Fruit fly (Drosophila melanogaster): ENCODE measurements around the gene CG34269.

Gene CG34269

dm6 chr3L:539383-540088 lies 11.4 kb downstream of the CG34269 start:
- TF ChIP-seq Hr96 (GFP tag; optimal IDR thresholded peaks at IDR 0.05) (no peak), CG33017 (tag; optimal IDR thresholded peaks at IDR 0.05) (no peak), cic (GFP tag; optimal IDR thresholded peaks at IDR 0.05) (no peak), tj (GFP tag; optimal IDR thresholded peaks at IDR 0.05) (peak; percentile 91), ovo (GFP tag; optimal IDR thresholded peaks at IDR 0.05) (peak; percentile 91), Crg-1 (GFP tag; optimal IDR thresholded peaks at IDR 0.05) (no peak), Mnt (GFP tag; optimal IDR thresholded peaks at IDR 0.05) (no peak), CG5204 (GFP tag; optimal IDR thresholded peaks at IDR 0.05) (no peak), pad (GFP tag; optimal IDR thresholded peaks at IDR 0.05) (peak; percentile 98), cnc (optimal IDR thresholded peaks at IDR 0.05) (no peak), CG12768 (GFP tag; optimal IDR thresholded peaks at IDR 0.05) (peak; percentile 43), Clk (GFP tag; optimal IDR thresholded peaks at IDR 0.05) (no peak)

- TF ChIP-seq CG7101 (tag; optimal IDR thresholded peaks at IDR 0.05) (no peak), pad (GFP tag; optimal IDR thresholded peaks at IDR 0.05) (no peak), cic (GFP tag; optimal IDR thresholded peaks at IDR 0.05) (no peak), Mnt (GFP tag; optimal IDR thresholded peaks at IDR 0.05) (no peak), bab1 (GFP tag; optimal IDR thresholded peaks at IDR 0.05) (no peak), toe (GFP tag; optimal IDR thresholded peaks at IDR 0.05) (no peak), ovo (GFP tag; optimal IDR thresholded peaks at IDR 0.05) (no peak)
Measured at dm6 chr3L:540089-540407, 11.9 kb downstream of the CG34269 start.

- TF ChIP-seq bab1 (GFP tag; optimal IDR thresholded peaks at IDR 0.05) (peak; percentile 72), Clk (GFP tag; optimal IDR thresholded peaks at IDR 0.05) (no peak), Mnt (GFP tag; optimal IDR thresholded peaks at IDR 0.05) (peak; percentile 73), cnc (optimal IDR thresholded peaks at IDR 0.05) (no peak), CG1620 (GFP tag; optimal IDR thresholded peaks at IDR 0.05) (peak; percentile 46), CG14711 (tag; optimal IDR thresholded peaks at IDR 0.05) (peak; percentile 46), Crg-1 (GFP tag; optimal IDR thresholded peaks at IDR 0.05) (no peak), CG11617 (GFP tag; optimal IDR thresholded peaks at IDR 0.05) (peak; percentile 14), CG33017 (tag; optimal IDR thresholded peaks at IDR 0.05) (no peak), Hr96 (GFP tag; optimal IDR thresholded peaks at IDR 0.05) (peak; percentile 78), ovo (GFP tag; optimal IDR thresholded peaks at IDR 0.05) (peak; percentile 48), CG7101 (tag; optimal IDR thresholded peaks at IDR 0.05) (peak; percentile 54), CG12768 (GFP tag; optimal IDR thresholded peaks at IDR 0.05) (no peak), cic (GFP tag; optimal IDR thresholded peaks at IDR 0.05) (peak; percentile 35), CG5204 (GFP tag; optimal IDR thresholded peaks at IDR 0.05) (no peak), pad (GFP tag; optimal IDR thresholded peaks at IDR 0.05) (peak; percentile 4), toe (GFP tag; optimal IDR thresholded peaks at IDR 0.05) (no peak), kay (GFP tag; ENCODE audit: borderline replicate concordance) (no peak), tj (GFP tag; optimal IDR thresholded peaks at IDR 0.05) (peak; percentile 40), CG7045 (GFP tag; optimal IDR thresholded peaks at IDR 0.05) (peak; percentile 27)
Measured at dm6 chr3L:540432-540973, 12.4 kb downstream of the CG34269 start, which contains the start of the genes klar and BORCS6. Gene klar (minus strand): TSS chr3L:540614. Gene BORCS6 (plus strand): TSS chr3L:540851.

dm6 chr3L:542863-543635 lies 14.9 kb downstream of the CG34269 start, which contains the start of the genes Cypl and Hipk:
Gene Cypl (minus strand): TSS chr3L:542931.
Gene Hipk (plus strand): TSS chr3L:543060.
- peak; percentile 93 for TF ChIP-seq CG14711 (tag; optimal IDR thresholded peaks at IDR 0.05)
- peak; percentile 26 for TF ChIP-seq CG33017 (tag; optimal IDR thresholded peaks at IDR 0.05)
- TF ChIP-seq CG7101 (tag; optimal IDR thresholded peaks at IDR 0.05), result peak; percentile 61
- TF ChIP-seq Crg-1 (GFP tag; optimal IDR thresholded peaks at IDR 0.05), result peak; percentile 64
- peak; percentile 72 for TF ChIP-seq bab1 (GFP tag; optimal IDR thresholded peaks at IDR 0.05)
- TF ChIP-seq CG12768 (GFP tag; optimal IDR thresholded peaks at IDR 0.05), result peak; percentile 46
- TF ChIP-seq cic (GFP tag; optimal IDR thresholded peaks at IDR 0.05), result peak; percentile 79
- peak; percentile 61 for TF ChIP-seq tj (GFP tag; optimal IDR thresholded peaks at IDR 0.05)
- TF ChIP-seq pad (GFP tag; optimal IDR thresholded peaks at IDR 0.05), result peak; percentile 34
- TF ChIP-seq ovo (GFP tag; optimal IDR thresholded peaks at IDR 0.05), result no peak
- no peak for TF ChIP-seq cnc (optimal IDR thresholded peaks at IDR 0.05)
- no peak for TF ChIP-seq CG5204 (GFP tag; optimal IDR thresholded peaks at IDR 0.05)
- TF ChIP-seq Hr96 (GFP tag; optimal IDR thresholded peaks at IDR 0.05), result peak; percentile 15
- peak; percentile 76 for TF ChIP-seq CG11617 (GFP tag; optimal IDR thresholded peaks at IDR 0.05)
- TF ChIP-seq CG7045 (GFP tag; optimal IDR thresholded peaks at IDR 0.05), result no peak
- no peak for TF ChIP-seq kay (GFP tag; ENCODE audit: borderline replicate concordance)
- TF ChIP-seq Clk (GFP tag; optimal IDR thresholded peaks at IDR 0.05), result no peak
- TF ChIP-seq CG1620 (GFP tag; optimal IDR thresholded peaks at IDR 0.05), result no peak
- TF ChIP-seq Mnt (GFP tag; optimal IDR thresholded peaks at IDR 0.05), result peak; percentile 85
- TF ChIP-seq toe (GFP tag; optimal IDR thresholded peaks at IDR 0.05), result no peak

- TF ChIP-seq Crg-1 (GFP tag; optimal IDR thresholded peaks at IDR 0.05) (no peak), CG12768 (GFP tag; optimal IDR thresholded peaks at IDR 0.05) (peak; percentile 30), tj (GFP tag; optimal IDR thresholded peaks at IDR 0.05) (peak; percentile 32)
Measured at dm6 chr3L:544203-544602, 16.1 kb downstream of the CG34269 start.

All from whole organism, adult.